Worm (Caenorhabditis elegans) whole organism, L1 larva: ENCODE measurements around the gene oac-7.

Experiments used
- C04F5.9 ChIP-seq: sonication (generic microtip); optimal IDR thresholded peaks from 2 replicates; lab custom pipeline; 2016; ENCODE audit warnings: missing genetic modification characterization, missing compliant biosample characterization
- ceh-8 ChIP-seq: fragments of 200-800 bp; sonication (Bioruptor generic); optimal IDR thresholded peaks from 2 replicates; lab custom pipeline; 2018; ENCODE audit warnings: mild to moderate bottlenecking, missing genetic modification characterization, moderate library complexity, missing compliant biosample characterization
- efl-1 ChIP-seq, 4 experiments: fragments of 150-350 bp; optimal IDR thresholded peaks in 3 of 4; peaks in 1 of 4; 1 replicate in 1 of 4; 2 replicates in 3 of 4; lab custom pipeline; 2014; ENCODE audit warnings: missing biosample characterization in 2 of 4, missing genetic modification characterization in 2 of 4, missing genetic modification reagents in 2 of 4
- egl-27 ChIP-seq, 2 experiments: fragments of 150-350 bp in 1 of 2; sonication (generic microtip); optimal IDR thresholded peaks; 3 replicates each; lab custom pipeline; 2017 to 2018; ENCODE audit warnings: missing biosample characterization in 2 of 2, missing genetic modification characterization in 2 of 2, missing genetic modification reagents in 2 of 2
- fos-1 ChIP-seq: fragments of 150-350 bp; optimal IDR thresholded peaks from 2 replicates; lab custom pipeline; 2014; ENCODE audit warnings: missing biosample characterization, missing genetic modification characterization
- lsy-2 ChIP-seq, 2 experiments: fragments of 150-350 bp; optimal IDR thresholded peaks; 2 replicates each; lab custom pipeline; 2014; ENCODE audit warnings: missing biosample characterization in 2 of 2, missing genetic modification characterization in 2 of 2
- nhr-11 ChIP-seq: fragments of 150-350 bp; optimal IDR thresholded peaks from 2 replicates; lab custom pipeline; 2014; ENCODE audit warnings: missing biosample characterization, missing genetic modification characterization
- nhr-28 ChIP-seq: fragments of 150-350 bp; optimal IDR thresholded peaks from 2 replicates; lab custom pipeline; 2014; ENCODE audit warnings: missing biosample characterization, missing genetic modification characterization
- nhr-76 ChIP-seq: sonication (generic microtip); optimal IDR thresholded peaks from 2 replicates; lab custom pipeline; 2017; ENCODE audit warnings: missing biosample characterization, missing genetic modification characterization
- nhr-90 ChIP-seq: sonication (generic microtip); optimal IDR thresholded peaks from 2 replicates; lab custom pipeline; 2016; ENCODE audit warnings: mild to moderate bottlenecking, missing genetic modification characterization, missing compliant biosample characterization; ENCODE audit not compliant: poor library complexity
- pqm-1 ChIP-seq: sonication (generic microtip); optimal IDR thresholded peaks from 3 replicates; lab custom pipeline; 2017; ENCODE audit warnings: missing biosample characterization, missing genetic modification characterization
- xbp-1 ChIP-seq: sonication (generic microtip); optimal IDR thresholded peaks from 2 replicates; lab custom pipeline; 2016; ENCODE audit warnings: missing genetic modification characterization, missing compliant biosample characterization
- ztf-11 ChIP-seq, 2 experiments: sonication (generic microtip); optimal IDR thresholded peaks; 2 replicates each; lab custom pipeline; 2016 to 2017; ENCODE audit warnings: missing genetic modification characterization in 2 of 2, missing biosample characterization in 1 of 2, missing compliant biosample characterization in 1 of 2

- TF ChIP-seq C04F5.9 (tag; lab: Kevin White, UChicago) (no peak), nhr-11 (tag; lab: Kevin White, UChicago) (no peak), egl-27 (tag; optimal IDR thresholded peaks at IDR 0.05; lab: Kevin White, UChicago) (no peak), lsy-2 (tag; optimal IDR thresholded peaks at IDR 0.05; lab: Kevin White, UChicago) (no peak), ztf-11 (tag; optimal IDR thresholded peaks at IDR 0.05; lab: Kevin White, UChicago) (no peak), xbp-1 (tag; lab: Kevin White, UChicago) (no peak), fos-1 (no peak), nhr-90 (no peak), ceh-8 (GFP tag; lab: Kevin White, UChicago) (no peak), efl-1 (optimal IDR thresholded peaks at IDR 0.05; lab: Kevin White, UChicago) (no peak), efl-1 (GFP tag; optimal IDR thresholded peaks at IDR 0.05 in 1 of 2; lab: Kevin White, UChicago) (no peak), nhr-76 (tag; lab: Kevin White, UChicago) (no peak), nhr-28 (no peak), pqm-1 (no peak)
Measured at ce11 chrV:16315004-16315403, 5.4 kb downstream of the oac-7 start, which contains the start of gene str-214.
